Worm (Caenorhabditis elegans) whole organism, L3 larva: ENCODE measurements around the gene hst-3.2.

Source experiments
- R02D3.7 ChIP-seq: fragments of 150-350 bp; optimal IDR thresholded peaks from 2 replicates; lab custom pipeline; 2014; ENCODE audit warnings: missing biosample characterization, missing genetic modification characterization
- ZK546.5 ChIP-seq: sonication (generic microtip); optimal IDR thresholded peaks from 2 replicates; lab custom pipeline; 2017; ENCODE audit warnings: missing biosample characterization, missing genetic modification characterization
- aly-2 ChIP-seq: fragments of 150-350 bp; optimal IDR thresholded peaks from 2 replicates; lab custom pipeline; 2014; ENCODE audit warnings: missing biosample characterization, missing genetic modification characterization
- ceh-16 ChIP-seq: sonication (generic microtip); optimal IDR thresholded peaks from 2 replicates; lab custom pipeline; 2017; ENCODE audit warnings: missing biosample characterization, missing genetic modification characterization
- ceh-28 ChIP-seq: fragments of 150-350 bp; optimal IDR thresholded peaks from 2 replicates; lab custom pipeline; 2014; ENCODE audit warnings: missing biosample characterization, missing genetic modification reagents, missing genetic modification characterization
- ceh-9 ChIP-seq: sonication (generic microtip); optimal IDR thresholded peaks from 2 replicates; lab custom pipeline; 2018; ENCODE audit warnings: missing biosample characterization, missing genetic modification characterization
- daf-12 ChIP-seq: fragments of 150-350 bp; optimal IDR thresholded peaks from 2 replicates; lab custom pipeline; 2014; ENCODE audit warnings: missing biosample characterization, missing genetic modification reagents, missing genetic modification characterization
- egl-5 ChIP-seq: fragments of 150-350 bp; optimal IDR thresholded peaks from 2 replicates; lab custom pipeline; 2017; ENCODE audit warnings: missing biosample characterization, missing genetic modification reagents, missing genetic modification characterization, inconsistent platforms
- elt-2 ChIP-seq: sonication (generic microtip); optimal IDR thresholded peaks from 2 replicates; lab custom pipeline; 2016; ENCODE audit warnings: missing genetic modification reagents, mild to moderate bottlenecking, missing genetic modification characterization, missing compliant biosample characterization
- elt-3 ChIP-seq, 3 experiments: fragments of 150-350 bp in 1 of 3; sonication (generic microtip) in 2 of 3; optimal IDR thresholded peaks; 2 replicates in 2 of 3; 4 replicates in 1 of 3; lab custom pipeline; 2014 to 2017; ENCODE audit warnings: missing biosample characterization in 3 of 3, missing genetic modification characterization in 3 of 3
- eor-1 ChIP-seq, 2 experiments: fragments of 150-350 bp; optimal IDR thresholded peaks; 2 replicates each; lab custom pipeline; 2014 to 2018; ENCODE audit warnings: missing biosample characterization in 2 of 2, missing genetic modification characterization in 2 of 2
- fkh-2 ChIP-seq: fragments of 150-350 bp; optimal IDR thresholded peaks from 2 replicates; lab custom pipeline; 2014; ENCODE audit warnings: missing biosample characterization, missing genetic modification reagents, missing genetic modification characterization
- fos-1 ChIP-seq: fragments of 150-350 bp; optimal IDR thresholded peaks from 2 replicates; lab custom pipeline; 2014; ENCODE audit warnings: missing biosample characterization, missing genetic modification characterization
- hmg-11 ChIP-seq: sonication (generic microtip); optimal IDR thresholded peaks from 2 replicates; lab custom pipeline; 2016; ENCODE audit warnings: missing genetic modification characterization, missing compliant biosample characterization
- jun-1 ChIP-seq: fragments of 150-350 bp; optimal IDR thresholded peaks from 2 replicates; lab custom pipeline; 2014; ENCODE audit warnings: missing biosample characterization, missing genetic modification reagents, missing genetic modification characterization
- lin-15B ChIP-seq: fragments of 150-350 bp; optimal IDR thresholded peaks from 2 replicates; lab custom pipeline; 2014; ENCODE audit warnings: missing biosample characterization, missing genetic modification characterization
- lin-39 ChIP-seq: fragments of 150-350 bp; optimal IDR thresholded peaks from 2 replicates; lab custom pipeline; 2018; ENCODE audit warnings: missing biosample characterization, missing genetic modification reagents, missing genetic modification characterization
- lsy-12 ChIP-seq: sonication (generic microtip); optimal IDR thresholded peaks from 2 replicates; lab custom pipeline; 2016; ENCODE audit warnings: mild to moderate bottlenecking, missing genetic modification characterization, missing compliant biosample characterization
- mml-1 ChIP-seq: fragments of 150-350 bp; sonication (generic microtip); optimal IDR thresholded peaks from 3 replicates; lab custom pipeline; 2014; ENCODE audit warnings: missing biosample characterization, missing genetic modification characterization
- nhr-11 ChIP-seq: fragments of 150-350 bp; optimal IDR thresholded peaks from 2 replicates; lab custom pipeline; 2014; ENCODE audit warnings: missing biosample characterization, missing genetic modification characterization
- nhr-12 ChIP-seq: fragments of 150-350 bp; optimal IDR thresholded peaks from 2 replicates; lab custom pipeline; 2014; ENCODE audit warnings: missing biosample characterization, missing genetic modification characterization
- nhr-23 ChIP-seq: fragments of 150-350 bp; optimal IDR thresholded peaks from 2 replicates; lab custom pipeline; 2014; ENCODE audit warnings: missing biosample characterization, missing genetic modification reagents, missing genetic modification characterization
- nhr-25 ChIP-seq: sonication (generic microtip); optimal IDR thresholded peaks from 2 replicates; lab custom pipeline; 2017; ENCODE audit warnings: missing biosample characterization, missing genetic modification characterization
- nhr-28 ChIP-seq: fragments of 150-350 bp; optimal IDR thresholded peaks from 2 replicates; lab custom pipeline; 2014; ENCODE audit warnings: missing biosample characterization, missing genetic modification characterization
- nhr-43 ChIP-seq: sonication (generic microtip); optimal IDR thresholded peaks from 2 replicates; lab custom pipeline; 2016; ENCODE audit warnings: mild to moderate bottlenecking, missing genetic modification characterization, missing compliant biosample characterization; ENCODE audit not compliant: poor library complexity, severe bottlenecking
- nhr-67 ChIP-seq: fragments of 150-350 bp; optimal IDR thresholded peaks from 2 replicates; lab custom pipeline; 2014; ENCODE audit warnings: missing biosample characterization, missing genetic modification characterization
- nhr-77 ChIP-seq: fragments of 150-350 bp; optimal IDR thresholded peaks from 2 replicates; lab custom pipeline; 2014; ENCODE audit warnings: missing biosample characterization, missing genetic modification characterization
- pqm-1 ChIP-seq: fragments of 150-350 bp; optimal IDR thresholded peaks from 2 replicates; lab custom pipeline; 2017; ENCODE audit warnings: missing biosample characterization, missing genetic modification characterization, inconsistent platforms
- skn-1 ChIP-seq: fragments of 150-350 bp; optimal IDR thresholded peaks from 2 replicates; lab custom pipeline; 2014; ENCODE audit warnings: missing biosample characterization, missing genetic modification characterization
- snpc-4 ChIP-seq: fragments of 150-350 bp; optimal IDR thresholded peaks from 2 replicates; lab custom pipeline; 2014; ENCODE audit warnings: missing biosample characterization, missing genetic modification characterization
- tbx-2 ChIP-seq: sonication (generic microtip); optimal IDR thresholded peaks from 2 replicates; lab custom pipeline; 2016; ENCODE audit warnings: mild to moderate bottlenecking, missing genetic modification characterization, missing compliant biosample characterization
- unc-39 ChIP-seq: sonication (generic microtip); optimal IDR thresholded peaks from 4 replicates; lab custom pipeline; 2017; ENCODE audit warnings: missing biosample characterization, missing genetic modification characterization
- unc-62 ChIP-seq: fragments of 150-350 bp; sonication (generic microtip); optimal IDR thresholded peaks from 4 replicates; lab custom pipeline; 2014; ENCODE audit warnings: missing biosample characterization, missing genetic modification reagents, missing genetic modification characterization
- zag-1 ChIP-seq: fragments of 150-350 bp; optimal IDR thresholded peaks from 2 replicates; lab custom pipeline; 2014; ENCODE audit warnings: missing biosample characterization, missing genetic modification characterization
- ztf-11 ChIP-seq: fragments of 150-350 bp; optimal IDR thresholded peaks from 2 replicates; lab custom pipeline; 2014; ENCODE audit warnings: missing biosample characterization, missing genetic modification characterization
- ztf-4 ChIP-seq: fragments of 150-350 bp; optimal IDR thresholded peaks from 2 replicates; lab custom pipeline; 2014; ENCODE audit warnings: missing biosample characterization, missing genetic modification characterization

hst-3.2 gene

DNA sequence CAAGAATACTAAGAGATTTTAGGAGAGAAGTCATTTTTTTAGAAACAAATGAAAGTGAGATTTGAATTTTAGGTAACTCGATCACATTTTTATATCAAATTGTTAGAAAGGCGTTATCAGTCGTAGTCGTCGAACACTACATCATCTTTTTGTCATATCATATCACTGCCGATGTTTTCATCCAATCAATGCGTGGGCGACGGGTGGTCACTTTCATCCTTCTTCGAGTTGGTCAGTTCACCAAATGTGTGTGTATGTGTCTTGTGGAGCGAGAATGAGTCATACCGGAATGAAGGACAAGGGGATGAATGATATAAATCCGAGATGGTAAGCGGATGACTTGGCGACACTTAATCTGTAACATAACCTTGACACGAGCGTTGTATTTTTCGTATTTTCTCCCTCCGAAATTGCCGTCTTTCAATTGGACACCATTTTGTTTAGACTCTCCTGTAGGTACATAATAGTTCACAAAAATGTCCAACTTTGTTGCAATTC lies 22.8 kb upstream of the hst-3.2 start, which contains the start of the genes Y41G9A.10 and Y41G9A.5:
Gene Y41G9A.10 (minus strand): TSS at position 51 of the 498 bp plus-strand sequence.
Gene Y41G9A.5 (plus strand): TSS at position 160 of the 498 bp plus-strand sequence.
- TF ChIP-seq nhr-77 (tag; lab: Kevin White, UChicago): no peak
- no peak for TF ChIP-seq ceh-16 (tag; lab: Kevin White, UChicago)
- no peak for TF ChIP-seq nhr-28 (tag; lab: Kevin White, UChicago)
- TF ChIP-seq ceh-28 (tag; lab: Kevin White, UChicago): no peak
- peak; percentile 19 for TF ChIP-seq nhr-25
- TF ChIP-seq nhr-43 (tag; lab: Kevin White, UChicago): no peak
- no peak for TF ChIP-seq fkh-2
- TF ChIP-seq R02D3.7: no peak
- no peak for TF ChIP-seq nhr-11 (tag; lab: Kevin White, UChicago)
- TF ChIP-seq nhr-23 (tag; lab: Kevin White, UChicago): peak; percentile 36
- TF ChIP-seq ceh-9 (tag; lab: Kevin White, UChicago): no peak
- TF ChIP-seq hmg-11 (tag; lab: Kevin White, UChicago): no peak
- TF ChIP-seq elt-3 (tag; optimal IDR thresholded peaks at IDR 0.05; lab: Kevin White, UChicago): peak in 2 of 3 experiments; percentile 40 to 63
- TF ChIP-seq unc-39 (tag; lab: Kevin White, UChicago): no peak
- no peak for TF ChIP-seq snpc-4 (tag; lab: Kevin White, UChicago)
- TF ChIP-seq lin-15B (tag; lab: Kevin White, UChicago): no peak
- no peak for TF ChIP-seq elt-2 (tag; lab: Kevin White, UChicago)

ce11 chrX:2945950-2946349 lies 22.2 kb upstream of the hst-3.2 start:
- TF ChIP-seq ZK546.5: no peak
- TF ChIP-seq nhr-67 (tag; lab: Kevin White, UChicago): no peak
- TF ChIP-seq lsy-12 (tag; lab: Kevin White, UChicago): no peak
- no peak for TF ChIP-seq daf-12 (tag; lab: Kevin White, UChicago)
- TF ChIP-seq nhr-12 (tag; lab: Kevin White, UChicago): no peak
- TF ChIP-seq nhr-25: no peak
- TF ChIP-seq ceh-9 (tag; lab: Kevin White, UChicago): no peak
- TF ChIP-seq aly-2: no peak
- no peak for TF ChIP-seq nhr-11 (tag; lab: Kevin White, UChicago)
- TF ChIP-seq eor-1 (tag; optimal IDR thresholded peaks at IDR 0.05; lab: Kevin White, UChicago): no peak
- no peak for TF ChIP-seq ztf-11 (tag; lab: Kevin White, UChicago)
- TF ChIP-seq, all 47 proteins: peak for 0

DNA sequence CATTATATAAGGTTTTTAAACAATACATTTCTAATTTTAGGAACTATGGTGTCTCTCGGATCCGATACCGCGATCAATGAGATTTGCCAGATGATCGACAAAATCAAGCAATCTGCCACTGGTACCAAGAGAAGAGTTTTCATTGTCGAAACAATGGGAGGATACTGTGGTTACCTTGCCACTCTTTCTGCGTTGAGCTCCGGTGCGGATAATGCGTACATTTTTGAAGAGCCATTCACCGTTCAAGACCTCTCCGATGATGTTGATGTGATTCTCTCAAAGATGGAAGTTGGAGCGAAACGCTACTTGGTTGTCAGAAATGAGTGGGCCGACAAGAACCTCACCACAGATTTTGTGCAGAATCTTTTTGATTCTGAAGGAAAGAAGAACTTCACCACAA lies 19.8 kb upstream of the hst-3.2 start:
- no peak for TF ChIP-seq tbx-2
- no peak for TF ChIP-seq zag-1 (tag; lab: Kevin White, UChicago)
- TF ChIP-seq snpc-4 (tag; lab: Kevin White, UChicago): no peak
- no peak for TF ChIP-seq egl-5
- no peak for TF ChIP-seq elt-2 (tag; lab: Kevin White, UChicago)
- TF ChIP-seq lin-39: no peak
- TF ChIP-seq ceh-28 (tag; lab: Kevin White, UChicago): no peak
- TF ChIP-seq lsy-12 (tag; lab: Kevin White, UChicago): no peak
- no peak for TF ChIP-seq pqm-1 (tag; lab: Kevin White, UChicago)
- TF ChIP-seq nhr-23 (tag; lab: Kevin White, UChicago): no peak
- TF ChIP-seq skn-1 (tag; lab: Kevin White, UChicago): no peak
- no peak for TF ChIP-seq unc-62 (GFP tag; lab: Kevin White, UChicago)
- TF ChIP-seq jun-1: no peak
- TF ChIP-seq nhr-77 (tag; lab: Kevin White, UChicago): no peak
- TF ChIP-seq ceh-9 (tag; lab: Kevin White, UChicago): no peak
- no peak for TF ChIP-seq nhr-28 (tag; lab: Kevin White, UChicago)
- no peak for TF ChIP-seq mml-1 (tag; lab: Kevin White, UChicago)
- TF ChIP-seq ztf-4 (tag; lab: Kevin White, UChicago): no peak
- no peak for TF ChIP-seq fos-1

- no peak for TF ChIP-seq nhr-67 (tag; lab: Kevin White, UChicago)
- no peak for TF ChIP-seq ztf-11 (tag; lab: Kevin White, UChicago)
- no peak for TF ChIP-seq ceh-16 (tag; lab: Kevin White, UChicago)
- TF ChIP-seq nhr-11 (tag; lab: Kevin White, UChicago): no peak
- TF ChIP-seq, all 47 proteins: peak for 0
Observed at ce11 chrX:2942327-2942726, 18.5 kb upstream of the hst-3.2 start.
